Worm (Caenorhabditis elegans) whole organism, late embryonic: ENCODE data around the gene unc-112.

Experiments
- C38D4.7 ChIP-seq: fragments of 200-800 bp; sonication (Bioruptor generic); optimal IDR thresholded peaks from 2 replicates; lab custom pipeline; 2018; ENCODE audit warnings: mild to moderate bottlenecking, missing genetic modification characterization, moderate library complexity, missing compliant biosample characterization
- ama-1 ChIP-seq: fragments of 150-350 bp; optimal IDR thresholded peaks from 2 replicates; lab custom pipeline; 2014
- che-1 ChIP-seq: sonication (generic microtip); optimal IDR thresholded peaks from 2 replicates; lab custom pipeline; 2016; ENCODE audit warnings: mild to moderate bottlenecking, missing genetic modification characterization, missing compliant biosample characterization

ce11 chrV:14741233-14741632 lies 44.8 kb upstream of the unc-112 start, which contains the start of gene Y50E8A.6:
- TF ChIP-seq che-1 (tag; lab: Kevin White, UChicago) (no peak), ama-1 (lab: Kevin White, UChicago) (no peak), C38D4.7 (GFP tag; lab: Kevin White, UChicago) (no peak)
